Fruit fly (Drosophila melanogaster) whole organism, embryonic: ENCODE measurements around the gene CG3119.

Source experiments
- ATbp ChIP-seq: fragments of 200-800 bp; sonication (Bioruptor generic); optimal IDR thresholded peaks from 2 replicates; lab custom pipeline; 2017; ENCODE audit warnings: missing biosample characterization, mild to moderate bottlenecking, missing genetic modification characterization, missing genetic modification reagents
- Awh ChIP-seq: fragments of 200-800 bp; sonication (Bioruptor generic); IDR thresholded peaks from 2 replicates; pipeline ENCODE4, ENCODE4 v1.3.6; 2022; ENCODE audit warnings: missing biosample characterization, missing genetic modification characterization
- CG10209 ChIP-seq: fragments of 200-800 bp; sonication (Bioruptor generic); optimal IDR thresholded peaks from 3 replicates; lab custom pipeline; 2017; ENCODE audit warnings: missing biosample characterization, mild to moderate bottlenecking, missing genetic modification characterization, missing genetic modification reagents
- CG1024 ChIP-seq: fragments of 200-800 bp; sonication (Bioruptor generic); IDR thresholded peaks from 2 replicates; pipeline ENCODE4 v1.3.6; 2022; ENCODE audit warnings: missing biosample characterization, missing genetic modification characterization
- CG10959 ChIP-seq: fragments of 200-800 bp; sonication (Bioruptor generic); IDR thresholded peaks from 2 replicates; pipeline ENCODE4 v1.3.6; 2022; ENCODE audit warnings: missing biosample characterization, missing genetic modification characterization
- CG11695 ChIP-seq: fragments of 200-800 bp; sonication (Bioruptor generic); IDR thresholded peaks from 3 replicates; pipeline ENCODE4 v1.3.6; 2022; ENCODE audit warnings: missing biosample characterization, missing genetic modification characterization
- CG13775 ChIP-seq: fragments of 200-800 bp; sonication (Bioruptor generic); optimal IDR thresholded peaks from 3 replicates; lab custom pipeline; 2017; ENCODE audit warnings: missing biosample characterization, mild to moderate bottlenecking, missing genetic modification characterization
- CG14050 ChIP-seq: fragments of 200-800 bp; sonication (Bioruptor generic); IDR thresholded peaks from 3 replicates; pipeline ENCODE4 v1.3.6; 2022; ENCODE audit warnings: missing biosample characterization, missing genetic modification characterization
- CG1529 ChIP-seq: fragments of 200-800 bp; sonication (Bioruptor generic); optimal IDR thresholded peaks from 3 replicates; lab custom pipeline; 2018; ENCODE audit warnings: missing biosample characterization, missing genetic modification characterization
- CG1603 ChIP-seq: fragments of 200-800 bp; sonication (Bioruptor generic); optimal IDR thresholded peaks from 2 replicates; lab custom pipeline; 2019; ENCODE audit warnings: missing biosample characterization, mild to moderate bottlenecking, missing genetic modification characterization, moderate library complexity
- CG16815 ChIP-seq: fragments of 200-800 bp; sonication (Bioruptor generic); optimal IDR thresholded peaks from 3 replicates; lab custom pipeline; 2017; ENCODE audit warnings: missing biosample characterization, mild to moderate bottlenecking, missing genetic modification characterization
- CG17186 ChIP-seq: fragments of 200-800 bp; sonication (Bioruptor generic); optimal IDR thresholded peaks from 3 replicates; lab custom pipeline; 2017; ENCODE audit warnings: missing biosample characterization, missing genetic modification reagents, missing genetic modification characterization
- CG17912 ChIP-seq: fragments of 200-800 bp; sonication (Bioruptor generic); optimal IDR thresholded peaks from 2 replicates; lab custom pipeline; 2018; ENCODE audit warnings: missing biosample characterization, mild to moderate bottlenecking, missing genetic modification characterization
- CG18619 ChIP-seq: fragments of 200-800 bp; sonication (Bioruptor generic); optimal IDR thresholded peaks from 3 replicates; lab custom pipeline; 2017; ENCODE audit warnings: missing biosample characterization, mild to moderate bottlenecking, missing genetic modification characterization
- CG30431 ChIP-seq: fragments of 200-800 bp; sonication (Bioruptor generic); optimal IDR thresholded peaks from 2 replicates; lab custom pipeline; 2017; ENCODE audit warnings: missing biosample characterization, missing genetic modification characterization
- CG31365 ChIP-seq: fragments of 200-800 bp; sonication (Bioruptor generic); optimal IDR thresholded peaks from 2 replicates; lab custom pipeline; 2018; ENCODE audit warnings: missing biosample characterization, mild to moderate bottlenecking, missing genetic modification characterization
- CG34422 ChIP-seq: fragments of 200-800 bp; sonication (Bioruptor generic); IDR thresholded peaks from 3 replicates; pipeline ENCODE4 v1.3.6; 2022; ENCODE audit warnings: missing biosample characterization, missing genetic modification characterization
- CG3847 ChIP-seq: fragments of 200-800 bp; sonication (Bioruptor generic); IDR thresholded peaks from 2 replicates; pipeline ENCODE4 v1.3.6; 2022; ENCODE audit warnings: missing biosample characterization, missing genetic modification characterization
- CG4360 ChIP-seq: fragments of 200-800 bp; sonication (Bioruptor generic); IDR thresholded peaks from 2 replicates; pipeline ENCODE4 v1.3.6; 2022; ENCODE audit warnings: missing biosample characterization, missing genetic modification characterization
- CG4854 ChIP-seq: fragments of 200-800 bp; sonication (Bioruptor generic); optimal IDR thresholded peaks from 2 replicates; lab custom pipeline; 2016; ENCODE audit warnings: missing biosample characterization, missing genetic modification characterization, inconsistent platforms
- CG6683 ChIP-seq: fragments of 200-800 bp; sonication (Bioruptor generic); optimal IDR thresholded peaks from 2 replicates; lab custom pipeline; 2017; ENCODE audit warnings: missing biosample characterization, mild to moderate bottlenecking, missing genetic modification characterization, missing genetic modification reagents
- CG7556 ChIP-seq: fragments of 200-800 bp; sonication (Bioruptor generic); optimal IDR thresholded peaks from 2 replicates; lab custom pipeline; 2017; ENCODE audit warnings: missing biosample characterization, mild to moderate bottlenecking, missing genetic modification characterization
- CHES-1-like ChIP-seq: fragments of 200-800 bp; sonication (Bioruptor generic); optimal IDR thresholded peaks from 2 replicates; lab custom pipeline; 2016; ENCODE audit warnings: missing biosample characterization, missing genetic modification characterization
- D19A ChIP-seq: fragments of 200-800 bp; optimal IDR thresholded peaks from 3 replicates; lab custom pipeline; 2019; ENCODE audit warnings: missing biosample characterization, mild to moderate bottlenecking, missing genetic modification characterization, moderate library complexity
- Dll ChIP-seq: fragments of 200-800 bp; sonication (Bioruptor generic); IDR thresholded peaks from 4 replicates; pipeline ENCODE4 v1.3.6; 2022; ENCODE audit warnings: missing biosample characterization, missing genetic modification characterization; ENCODE audit not compliant: partially characterized antibody
- Drgx ChIP-seq: fragments of 200-800 bp; sonication (Bioruptor generic); IDR thresholded peaks from 2 replicates; pipeline ENCODE4 v1.3.6; 2022; ENCODE audit warnings: missing biosample characterization, missing genetic modification characterization
- E2f2 ChIP-seq: fragments of 200-800 bp; sonication (Bioruptor generic); IDR thresholded peaks from 2 replicates; pipeline ENCODE4 v1.3.6; 2022; ENCODE audit warnings: missing biosample characterization, missing genetic modification characterization
- H15 ChIP-seq: fragments of 200-800 bp; sonication (Bioruptor generic); IDR thresholded peaks from 3 replicates; pipeline ENCODE4 v1.3.6; 2022; ENCODE audit warnings: missing biosample characterization, missing genetic modification characterization
- HHEX ChIP-seq: fragments of 200-800 bp; sonication (Bioruptor generic); optimal IDR thresholded peaks from 3 replicates; lab custom pipeline; 2017; ENCODE audit warnings: missing biosample characterization, mild to moderate bottlenecking, missing genetic modification characterization, missing genetic modification reagents
- HmgZ ChIP-seq: fragments of 200-800 bp; sonication (Bioruptor generic); optimal IDR thresholded peaks from 2 replicates; lab custom pipeline; 2018; ENCODE audit warnings: missing biosample characterization, mild to moderate bottlenecking, missing genetic modification characterization
- Med ChIP-seq: fragments of 200-800 bp; sonication (Bioruptor generic); peaks from one replicate; lab custom pipeline; 2016; ENCODE audit warnings: missing biosample characterization, missing genetic modification characterization, mild to moderate bottlenecking, inconsistent platforms, moderate library complexity
- Poxn ChIP-seq: fragments of 200-800 bp; sonication (Bioruptor generic); IDR thresholded peaks from 2 replicates; pipeline ENCODE4 v1.3.6; 2022; ENCODE audit warnings: missing biosample characterization, missing genetic modification characterization
- Stat92E ChIP-seq, 3 experiments: fragments of >200 bp in 2 of 3; fragments of 200-800 bp in 1 of 3; sonication (Bioruptor generic) in 1 of 3; optimal IDR thresholded peaks; 2 replicates each; lab custom pipeline; 2017 to 2019; ENCODE audit warnings: missing biosample characterization in 3 of 3, missing genetic modification characterization in 3 of 3, mild to moderate bottlenecking in 1 of 3, moderate library complexity in 1 of 3
- Xrp1 ChIP-seq: fragments of 200-800 bp; sonication (Bioruptor generic); IDR thresholded peaks from 2 replicates; pipeline ENCODE4 v1.3.6; 2022; ENCODE audit warnings: missing biosample characterization, missing genetic modification characterization
- chinmo ChIP-seq: fragments of 200-800 bp; sonication (Bioruptor generic); IDR thresholded peaks from 4 replicates; pipeline ENCODE4 v1.3.6; 2022; ENCODE audit warnings: missing biosample characterization, missing genetic modification characterization; ENCODE audit not compliant: partially characterized antibody
- ci ChIP-seq: fragments of 200-800 bp; sonication (Bioruptor generic); IDR thresholded peaks from 3 replicates; pipeline ENCODE4 v1.3.6; 2022; ENCODE audit warnings: missing biosample characterization, missing genetic modification characterization
- crp ChIP-seq, 2 experiments: fragments of 200-800 bp; sonication (Bioruptor generic); optimal IDR thresholded peaks; 2 replicates in 1 of 2; 3 replicates in 1 of 2; lab custom pipeline; 2017; ENCODE audit warnings: missing biosample characterization in 2 of 2, missing genetic modification characterization in 2 of 2, mild to moderate bottlenecking in 1 of 2, moderate library complexity in 1 of 2
- disco-r ChIP-seq: fragments of 200-800 bp; sonication (Bioruptor generic); optimal IDR thresholded peaks from 2 replicates; lab custom pipeline; 2016; ENCODE audit warnings: missing biosample characterization, missing genetic modification characterization
- fd96Cb ChIP-seq: fragments of 200-800 bp; sonication (Bioruptor generic); optimal IDR thresholded peaks from 2 replicates; lab custom pipeline; 2018; ENCODE audit warnings: missing biosample characterization, mild to moderate bottlenecking, missing genetic modification characterization, moderate library complexity
- kah ChIP-seq: fragments of 200-800 bp; sonication (Bioruptor generic); optimal IDR thresholded peaks from 2 replicates; lab custom pipeline; 2018; ENCODE audit warnings: missing biosample characterization, mild to moderate bottlenecking, missing genetic modification characterization
- knrl ChIP-seq: fragments of 200-800 bp; sonication (Bioruptor generic); IDR thresholded peaks from 3 replicates; pipeline ENCODE4 v1.3.6; 2022; ENCODE audit warnings: missing biosample characterization, missing genetic modification characterization; ENCODE audit not compliant: partially characterized antibody
- org-1 ChIP-seq: fragments of 200-800 bp; sonication (Bioruptor generic); optimal IDR thresholded peaks from 2 replicates; lab custom pipeline; 2017; ENCODE audit warnings: missing biosample characterization, missing genetic modification characterization
- sd ChIP-seq: fragments of 200-800 bp; sonication (Bioruptor generic); optimal IDR thresholded peaks from 3 replicates; lab custom pipeline; 2018; ENCODE audit warnings: missing biosample characterization, mild to moderate bottlenecking, missing genetic modification characterization, moderate library complexity
- sens ChIP-seq: fragments of 200-800 bp; sonication (Bioruptor generic); peaks from one replicate; lab custom pipeline; 2016; ENCODE audit warnings: missing biosample characterization, missing genetic modification characterization
- slbo ChIP-seq: fragments of 200-800 bp; sonication (Bioruptor generic); IDR thresholded peaks from 2 replicates; pipeline ENCODE4 v1.3.6; 2022; ENCODE audit warnings: missing biosample characterization, missing genetic modification characterization
- sug ChIP-seq: fragments of 200-800 bp; optimal IDR thresholded peaks from 2 replicates; lab custom pipeline; 2019; ENCODE audit warnings: missing biosample characterization, mild to moderate bottlenecking, missing genetic modification characterization, moderate library complexity
- toy ChIP-seq: fragments of 200-800 bp; sonication (Bioruptor generic); IDR thresholded peaks from 2 replicates; pipeline ENCODE4 v1.3.6; 2022; ENCODE audit warnings: missing biosample characterization, missing genetic modification characterization
- zen ChIP-seq: fragments of 200-800 bp; sonication (Bioruptor generic); optimal IDR thresholded peaks from 3 replicates; lab custom pipeline; 2018; ENCODE audit warnings: missing biosample characterization, mild to moderate bottlenecking, missing genetic modification characterization, moderate library complexity
- zen2 ChIP-seq: fragments of 200-800 bp; sonication (Bioruptor generic); IDR thresholded peaks from 3 replicates; pipeline ENCODE4 v1.3.6; 2022; ENCODE audit warnings: missing biosample characterization, missing genetic modification characterization; ENCODE audit not compliant: partially characterized antibody

Gene CG3119

dm6 chr2L:2872968-2873728 is 35.5 kb upstream of the CG3119 start (continued):
- peak; percentile 20 for TF ChIP-seq CG13775 (GFP tag; lab: Kevin White, UChicago)
- no peak for TF ChIP-seq zen2 (GFP tag; lab: Robert Waterston, UW)
- TF ChIP-seq toy (GFP tag; lab: Robert Waterston, UW): peak; percentile 47; the same call in 1 of the 2 replicates
- TF ChIP-seq E2f2 (GFP tag; lab: Robert Waterston, UW): peak; percentile 10; the same call in 1 of the 2 replicates
- no peak for TF ChIP-seq CG17912 (GFP tag; lab: Kevin White, UChicago)
- no peak for TF ChIP-seq HHEX
- no peak for TF ChIP-seq HmgZ (tag; lab: Kevin White, UChicago)
- TF ChIP-seq CG17186: no peak
- TF ChIP-seq CG18619 (GFP tag; lab: Kevin White, UChicago): no peak
- peak; percentile 27; the same call in 1 of the 2 replicates for TF ChIP-seq CG3847 (GFP tag; lab: Robert Waterston, UW)
- TF ChIP-seq CG1603 (tag; lab: Kevin White, UChicago): peak; percentile 10
- TF ChIP-seq kah (GFP tag; lab: Kevin White, UChicago): peak; percentile 13
- peak; percentile 43; the same call in 2 of the 3 replicates for TF ChIP-seq ci (GFP tag; lab: Robert Waterston, UW)
- TF ChIP-seq Xrp1 (GFP tag; lab: Robert Waterston, UW): peak; percentile 43; the same call in 1 of the 2 replicates
- peak; percentile 20 for TF ChIP-seq CG7556 (GFP tag; lab: Kevin White, UChicago)
- no peak for TF ChIP-seq Stat92E (GFP tag; optimal IDR thresholded peaks at IDR 0.05; lab: Kevin White, UChicago)
- TF ChIP-seq CG6683 (GFP tag; lab: Kevin White, UChicago): no peak
- no peak for TF ChIP-seq CG16815 (GFP tag; lab: Kevin White, UChicago)
- TF ChIP-seq sug (tag; lab: Kevin White, UChicago): no peak
- no peak for TF ChIP-seq knrl (GFP tag; lab: Robert Waterston, UW)
- TF ChIP-seq slbo (GFP tag; lab: Robert Waterston, UW): peak; percentile 51
- peak; percentile 79; the same call in 2 of the 4 replicates for TF ChIP-seq chinmo
- TF ChIP-seq zen: peak; percentile 6
- TF ChIP-seq CG31365 (tag; lab: Kevin White, UChicago): no peak
- peak; percentile 7 for TF ChIP-seq ATbp (GFP tag; lab: Kevin White, UChicago)
- TF ChIP-seq D19A: peak; percentile 1
- no peak for TF ChIP-seq crp (GFP tag; optimal IDR thresholded peaks at IDR 0.05; lab: Kevin White, UChicago)
- TF ChIP-seq CG1024 (GFP tag; lab: Robert Waterston, UW): 0 out of 2 replicates have a peak, but pooled peaks have one; percentile 23
- TF ChIP-seq CHES-1-like: peak; percentile 2
- TF ChIP-seq CG30431 (GFP tag; lab: Kevin White, UChicago): no peak
- peak; percentile 85 for TF ChIP-seq sens
- no peak for TF ChIP-seq H15 (GFP tag; lab: Robert Waterston, UW)
- no peak for TF ChIP-seq Poxn (GFP tag; lab: Robert Waterston, UW)
- TF ChIP-seq fd96Cb: no peak
- TF ChIP-seq Drgx (GFP tag; lab: Robert Waterston, UW): peak; percentile 30; the same call in 1 of the 2 replicates
- no peak for TF ChIP-seq Awh (GFP tag; lab: Robert Waterston, UW)
- no peak for TF ChIP-seq CG14050 (GFP tag; lab: Robert Waterston, UW)
- peak; percentile 79 for TF ChIP-seq Med (GFP tag; lab: Kevin White, UChicago)
- no peak for TF ChIP-seq CG4854 (GFP tag; lab: Kevin White, UChicago)
- no peak for TF ChIP-seq org-1
- no peak for TF ChIP-seq CG10209 (GFP tag; lab: Kevin White, UChicago)
- no peak for TF ChIP-seq CG10959
- TF ChIP-seq CG1529 (GFP tag; lab: Kevin White, UChicago): no peak
- TF ChIP-seq CG34422 (GFP tag; lab: Robert Waterston, UW): no peak
- peak; percentile 23 for TF ChIP-seq sd
- no peak for TF ChIP-seq CG4360 (GFP tag; lab: Robert Waterston, UW)
- 0 out of 3 replicates have a peak, but pooled peaks have one; percentile 49 for TF ChIP-seq CG11695
- TF ChIP-seq disco-r (GFP tag; lab: Kevin White, UChicago): no peak
- no peak for TF ChIP-seq Dll (GFP tag; lab: Robert Waterston, UW)
